Worm (Caenorhabditis elegans) whole organism, young adult: ENCODE measurements around the gene C07E3.10.

ENCODE experiments used
- B0261.1 ChIP-seq: sonication (generic microtip); optimal IDR thresholded peaks from 2 replicates; lab custom pipeline; 2016; ENCODE audit warnings: mild to moderate bottlenecking, missing genetic modification characterization, moderate library complexity, missing compliant biosample characterization
- F49E8.2 ChIP-seq: sonication (generic microtip); optimal IDR thresholded peaks from 3 replicates; lab custom pipeline; 2017; ENCODE audit warnings: missing genetic modification characterization, mild to moderate bottlenecking, missing compliant biosample characterization, antibody characterized with exemption, moderate library complexity; ENCODE audit not compliant: insufficient read depth
- ama-1 ChIP-seq, 3 experiments: fragments of 150-350 bp in 1 of 3; sonication (generic microtip) in 2 of 3; optimal IDR thresholded peaks; 2 replicates each; lab custom pipeline; 2014 to 2018; ENCODE audit warnings: missing biosample characterization in 2 of 3, missing genetic modification characterization in 2 of 3, missing genetic modification reagents in 2 of 3
- aptf-3 ChIP-seq: fragments of 200-800 bp; sonication (Bioruptor generic); IDR thresholded peaks from 2 replicates; pipeline ENCODE4 v1.3.6; 2022; ENCODE audit warnings: missing genetic modification characterization, missing compliant biosample characterization
- ceh-79 ChIP-seq: sonication (generic microtip); optimal IDR thresholded peaks from 2 replicates; lab custom pipeline; 2017; ENCODE audit warnings: mild to moderate bottlenecking, missing genetic modification characterization, missing compliant biosample characterization
- die-1 ChIP-seq: sonication (generic microtip); optimal IDR thresholded peaks from 2 replicates; lab custom pipeline; 2016; ENCODE audit warnings: missing genotype, mild to moderate bottlenecking, missing genetic modification characterization, missing compliant biosample characterization
- somi-1 ChIP-seq: fragments of 200-800 bp; sonication (Bioruptor generic); optimal IDR thresholded peaks from 2 replicates; lab custom pipeline; 2018; ENCODE audit warnings: mild to moderate bottlenecking, missing genetic modification characterization, missing compliant biosample characterization

- no peak for TF ChIP-seq F49E8.2 (tag; lab: Kevin White, UChicago)
- no peak for TF ChIP-seq die-1
- no peak for TF ChIP-seq B0261.1 (tag; lab: Kevin White, UChicago)
- TF ChIP-seq ceh-79 (tag; lab: Kevin White, UChicago) = no peak
- TF ChIP-seq aptf-3 (GFP tag; lab: Robert Waterston, UW) = no peak
- no peak for TF ChIP-seq somi-1 (GFP tag; lab: Kevin White, UChicago)
- TF ChIP-seq ama-1 (optimal IDR thresholded peaks at IDR 0.05; lab: Kevin White, UChicago) = no peak
- no peak for TF ChIP-seq ama-1 (GFP tag; optimal IDR thresholded peaks at IDR 0.05; lab: Kevin White, UChicago)
Observed at ce11 chrII:10379546-10379945, 33.4 kb downstream of the C07E3.10 start.
